Fruit fly (Drosophila melanogaster) whole organism: Measurements from ENCODE around the gene Scr.

Source experiments
- CG8478 ChIP-seq: fragments of >200 bp; optimal IDR thresholded peaks from 2 replicates; lab custom pipeline; 2018; ENCODE audit warnings: inconsistent platforms
- Dll ChIP-seq: fragments of >200 bp; optimal IDR thresholded peaks from 2 replicates; lab custom pipeline; 2017
- EcR ChIP-seq, 2 experiments: fragments of >200 bp; optimal IDR thresholded peaks; 2 replicates each; lab custom pipeline; 2017; ENCODE audit warnings: missing biosample characterization in 2 of 2, missing genetic modification characterization in 2 of 2, missing genetic modification reagents in 2 of 2
- pan ChIP-seq: fragments of >200 bp; optimal IDR thresholded peaks from 2 replicates; lab custom pipeline; 2017
- psq ChIP-seq: fragments of >200 bp; optimal IDR thresholded peaks from 2 replicates; lab custom pipeline; 2017
- usp ChIP-seq: fragments of >200 bp; optimal IDR thresholded peaks from 2 replicates; lab custom pipeline; 2017; ENCODE audit warnings: missing biosample characterization, missing genetic modification characterization, mixed read lengths

- TF ChIP-seq Dll (lab: Kevin White, UChicago): no peak
- TF ChIP-seq CG8478 (lab: Kevin White, UChicago): no peak
- TF ChIP-seq usp: no peak
- no peak for TF ChIP-seq psq (lab: Kevin White, UChicago)
- TF ChIP-seq EcR (GFP tag; optimal IDR thresholded peaks at IDR 0.05; lab: Kevin White, UChicago): no peak
- TF ChIP-seq pan: no peak
Observed at dm6 chr3R:6813941-6814556, 35.7 kb downstream of the Scr start.
